Worm (Caenorhabditis elegans) whole organism, L4 larva: Measurements from ENCODE around the gene C40A11.6.

Source experiments
- R02D3.7 ChIP-seq: fragments of 150-350 bp; sonication (generic microtip); optimal IDR thresholded peaks from 3 replicates; lab custom pipeline; 2014; ENCODE audit warnings: missing biosample characterization, missing genetic modification characterization
- T20F7.1 ChIP-seq: fragments of 200-800 bp; sonication (Bioruptor generic); optimal IDR thresholded peaks from 2 replicates; lab custom pipeline; 2018; ENCODE audit warnings: mild to moderate bottlenecking, missing genetic modification characterization, missing compliant biosample characterization
- Y105C5A.15 ChIP-seq: fragments of 200-800 bp; sonication (Bioruptor generic); IDR thresholded peaks from 2 replicates; pipeline ENCODE4 v1.3.6; 2022; ENCODE audit warnings: missing genetic modification characterization, missing compliant biosample characterization
- Y48G9A.11 ChIP-seq: fragments of 200-800 bp; sonication (Bioruptor generic); IDR thresholded peaks from 2 replicates; pipeline ENCODE4 v1.3.6; 2022; ENCODE audit warnings: missing genetic modification reagents, missing genetic modification characterization, missing compliant biosample characterization
- Y5F2A.4 ChIP-seq: fragments of 200-800 bp; sonication (Bioruptor generic); optimal IDR thresholded peaks from 2 replicates; lab custom pipeline; 2018; ENCODE audit warnings: mild to moderate bottlenecking, missing genetic modification characterization, missing compliant biosample characterization
- ZK337.2 ChIP-seq: fragments of 200-800 bp; sonication (Bioruptor generic); IDR thresholded peaks from 2 replicates; pipeline ENCODE4 v1.3.6; 2022; ENCODE audit warnings: missing genetic modification reagents, missing genetic modification characterization, missing compliant biosample characterization
- ceh-20 ChIP-seq: fragments of 200-800 bp; sonication (Bioruptor generic); IDR thresholded peaks from 2 replicates; pipeline ENCODE4 v1.3.6; 2022; ENCODE audit warnings: missing genetic modification reagents, missing genetic modification characterization, missing compliant biosample characterization
- ceh-32 ChIP-seq: sonication (generic microtip); optimal IDR thresholded peaks from 2 replicates; lab custom pipeline; 2016; ENCODE audit warnings: mild to moderate bottlenecking, missing genetic modification characterization, missing compliant biosample characterization; ENCODE audit not compliant: poor library complexity
- ceh-82 ChIP-seq: sonication (generic microtip); optimal IDR thresholded peaks from 2 replicates; lab custom pipeline; 2017; ENCODE audit warnings: missing biosample characterization, missing genetic modification characterization
- cey-2 ChIP-seq: sonication (generic microtip); optimal IDR thresholded peaks from 3 replicates; lab custom pipeline; 2017; ENCODE audit warnings: missing genetic modification characterization, mild to moderate bottlenecking, missing compliant biosample characterization, antibody characterized with exemption, borderline replicate concordance; ENCODE audit not compliant: insufficient read depth
- daf-8 ChIP-seq: fragments of 200-800 bp; sonication (Bioruptor generic); IDR thresholded peaks from 2 replicates; pipeline ENCODE4 v1.3.6; 2022; ENCODE audit warnings: missing genetic modification characterization, missing compliant biosample characterization
- duxl-1 ChIP-seq: sonication (generic microtip); optimal IDR thresholded peaks from 2 replicates; lab custom pipeline; 2016; ENCODE audit warnings: mild to moderate bottlenecking, missing genetic modification characterization, moderate library complexity, missing compliant biosample characterization; ENCODE audit not compliant: poor library complexity
- egl-27 ChIP-seq: sonication (generic microtip); optimal IDR thresholded peaks from 3 replicates; lab custom pipeline; 2017; ENCODE audit warnings: missing biosample characterization, missing genetic modification reagents, missing genetic modification characterization
- gei-8 ChIP-seq: fragments of 200-800 bp; sonication (Bioruptor generic); optimal IDR thresholded peaks from 2 replicates; lab custom pipeline; 2018; ENCODE audit warnings: mild to moderate bottlenecking, missing genetic modification characterization, missing compliant biosample characterization
- hlh-30 ChIP-seq: sonication (generic microtip); optimal IDR thresholded peaks from 2 replicates; lab custom pipeline; 2017; ENCODE audit warnings: antibody characterized with exemption, mild to moderate bottlenecking, missing genetic modification characterization, missing compliant biosample characterization; ENCODE audit not compliant: insufficient read depth
- lim-7 ChIP-seq: fragments of 200-800 bp; sonication (Bioruptor generic); IDR thresholded peaks from 2 replicates; pipeline ENCODE4 v1.3.6; 2022; ENCODE audit warnings: missing genetic modification characterization, missing compliant biosample characterization
- lin-13 ChIP-seq: fragments of 150-350 bp; optimal IDR thresholded peaks from 2 replicates; lab custom pipeline; 2014; ENCODE audit warnings: missing biosample characterization, missing genetic modification reagents, missing genetic modification characterization
- lin-29 ChIP-seq: fragments of 200-800 bp; sonication (Bioruptor generic); IDR thresholded peaks from 2 replicates; pipeline ENCODE4 v1.3.6; 2022; ENCODE audit warnings: missing genetic modification reagents, missing genetic modification characterization, missing compliant biosample characterization
- lin-39 ChIP-seq: fragments of 150-350 bp; optimal IDR thresholded peaks from 2 replicates; lab custom pipeline; 2014; ENCODE audit warnings: missing biosample characterization, missing genetic modification reagents, missing genetic modification characterization
- mdt-29 ChIP-seq: fragments of 200-800 bp; sonication (Bioruptor generic); IDR thresholded peaks from 2 replicates; pipeline ENCODE4 v1.3.6; 2022; ENCODE audit warnings: missing genetic modification reagents, missing genetic modification characterization, missing compliant biosample characterization
- mes-2 ChIP-seq: sonication (generic microtip); optimal IDR thresholded peaks from 2 replicates; lab custom pipeline; 2016; ENCODE audit warnings: missing genotype, mild to moderate bottlenecking, missing genetic modification characterization, missing compliant biosample characterization; ENCODE audit not compliant: poor library complexity, severe bottlenecking
- mxl-2 ChIP-seq: fragments of 200-800 bp; sonication (Bioruptor generic); conservative IDR thresholded peaks from 2 replicates; pipeline ENCODE4 v1.3.6; 2022; ENCODE audit warnings: missing genetic modification reagents, missing genetic modification characterization, missing compliant biosample characterization
- nhr-102 ChIP-seq: sonication (generic microtip); optimal IDR thresholded peaks from 2 replicates; lab custom pipeline; 2016; ENCODE audit warnings: mild to moderate bottlenecking, missing genetic modification characterization, moderate library complexity, missing compliant biosample characterization
- nhr-237 ChIP-seq: sonication (generic microtip); optimal IDR thresholded peaks from 2 replicates; lab custom pipeline; 2017; ENCODE audit warnings: missing biosample characterization, missing genetic modification characterization
- nhr-25 ChIP-seq: sonication (generic microtip); optimal IDR thresholded peaks from 2 replicates; lab custom pipeline; 2017; ENCODE audit warnings: missing genetic modification characterization, mild to moderate bottlenecking, missing compliant biosample characterization, antibody characterized with exemption, moderate library complexity, borderline replicate concordance; ENCODE audit not compliant: insufficient read depth
- nhr-41 ChIP-seq: fragments of 200-800 bp; sonication (Bioruptor generic); IDR thresholded peaks from 2 replicates; pipeline ENCODE4 v1.3.6; 2022; ENCODE audit warnings: missing genetic modification reagents, missing genetic modification characterization, missing compliant biosample characterization
- nhr-42 ChIP-seq: fragments of 200-800 bp; sonication (Bioruptor generic); IDR thresholded peaks from 2 replicates; pipeline ENCODE4 v1.3.6; 2022; ENCODE audit warnings: missing genetic modification characterization, missing compliant biosample characterization
- nhr-48 ChIP-seq: sonication (generic microtip); optimal IDR thresholded peaks from 2 replicates; lab custom pipeline; 2016; ENCODE audit warnings: mild to moderate bottlenecking, missing genetic modification characterization, missing compliant biosample characterization
- nhr-6 ChIP-seq: fragments of 150-350 bp; optimal IDR thresholded peaks from 2 replicates; lab custom pipeline; 2014; ENCODE audit warnings: missing biosample characterization, missing genetic modification characterization
- nhr-76 ChIP-seq: fragments of 150-350 bp; optimal IDR thresholded peaks from 2 replicates; lab custom pipeline; 2014; ENCODE audit warnings: missing biosample characterization, missing genetic modification characterization
- rbr-2 ChIP-seq: sonication (generic microtip); optimal IDR thresholded peaks from 2 replicates; lab custom pipeline; 2016; ENCODE audit warnings: missing genotype, missing genetic modification characterization, missing compliant biosample characterization
- saeg-2 ChIP-seq: fragments of 200-800 bp; sonication (Bioruptor generic); IDR thresholded peaks from 2 replicates; pipeline ENCODE4 v1.3.6; 2022; ENCODE audit warnings: missing genetic modification reagents, missing genetic modification characterization, missing compliant biosample characterization
- snpc-4 ChIP-seq: fragments of 150-350 bp; optimal IDR thresholded peaks from 2 replicates; lab custom pipeline; 2014; ENCODE audit warnings: missing biosample characterization, missing genetic modification characterization
- spr-1 ChIP-seq: sonication (generic microtip); optimal IDR thresholded peaks from 2 replicates; lab custom pipeline; 2016; ENCODE audit warnings: mild to moderate bottlenecking, missing genetic modification characterization, missing compliant biosample characterization
- unc-130 ChIP-seq: sonication (generic microtip); optimal IDR thresholded peaks from 2 replicates; lab custom pipeline; 2016; ENCODE audit warnings: missing genetic modification reagents, missing genetic modification characterization, missing compliant biosample characterization
- unc-62 ChIP-seq, 3 experiments: fragments of 150-350 bp in 1 of 3; sonication (generic microtip); optimal IDR thresholded peaks in 2 of 3; peaks in 1 of 3; 1 replicate in 1 of 3; 2 replicates in 2 of 3; lab custom pipeline; 2014 to 2017; ENCODE audit warnings: missing biosample characterization in 3 of 3, missing genetic modification characterization in 3 of 3, missing genetic modification reagents in 3 of 3, missing genotype in 1 of 3
- zfp-3 ChIP-seq: fragments of 200-800 bp; sonication (Bioruptor generic); conservative IDR thresholded peaks from 2 replicates; pipeline ENCODE4 v1.3.6; 2022; ENCODE audit warnings: missing genetic modification reagents, missing genetic modification characterization, missing compliant biosample characterization
- zip-2 ChIP-seq: fragments of 150-350 bp; optimal IDR thresholded peaks from 2 replicates; lab custom pipeline; 2014; ENCODE audit warnings: missing biosample characterization, missing genetic modification characterization
- ztf-11 ChIP-seq: fragments of 150-350 bp; optimal IDR thresholded peaks from 2 replicates; lab custom pipeline; 2014; ENCODE audit warnings: missing biosample characterization, missing genetic modification characterization

The C40A11.6 gene

ce11 chrII:2146900-2147375, 1.5 kb upstream of the C40A11.6 start, which contains the start of gene C40A11.2:
C40A11.2 (plus strand) TSS chrII:2146950.
- peak in 1 of 2 experiments; percentile 52 for TF ChIP-seq unc-62 (GFP tag; optimal IDR thresholded peaks at IDR 0.05 in 1 of 2; lab: Kevin White, UChicago)
- no peak for TF ChIP-seq unc-62 (tag; optimal IDR thresholded peaks at IDR 0.05; lab: Kevin White, UChicago)
- TF ChIP-seq T20F7.1, result no peak
- no peak for TF ChIP-seq nhr-25 (tag; lab: Kevin White, UChicago)
- no peak for TF ChIP-seq lim-7

DNA sequence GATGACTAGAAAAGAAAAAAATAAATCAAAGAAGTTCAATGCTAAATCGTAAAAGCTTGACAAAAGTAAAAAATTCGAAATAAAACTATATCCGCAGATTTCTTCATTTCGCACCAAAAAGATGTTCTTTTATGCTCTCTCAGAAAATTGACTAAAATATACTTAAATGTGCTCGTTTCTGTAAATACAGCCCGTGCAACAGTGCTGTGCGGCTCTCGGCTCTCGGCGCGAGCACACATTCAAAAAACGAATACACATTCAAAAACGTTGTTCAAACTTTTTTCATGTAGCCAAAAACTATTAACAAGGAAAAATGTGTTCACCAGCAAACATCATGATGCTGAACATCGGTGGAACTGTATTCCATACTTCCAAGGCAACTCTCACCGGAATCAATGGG, 4.6 kb downstream of the C40A11.6 start, which contains the start of gene C40A11.3:
Gene C40A11.3, plus strand, starts transcription at position 301 of the 400 bp plus-strand sequence.
- TF ChIP-seq unc-62 (GFP tag; optimal IDR thresholded peaks at IDR 0.05 in 1 of 2; lab: Kevin White, UChicago), result peak in 1 of 2 experiments; percentile 50
- no peak for TF ChIP-seq unc-62 (tag; optimal IDR thresholded peaks at IDR 0.05; lab: Kevin White, UChicago)
- no peak for TF ChIP-seq ceh-82 (tag; lab: Kevin White, UChicago)

ce11 chrII:2138901-2139300, 6.6 kb downstream of the C40A11.6 start:
- no peak for TF ChIP-seq lin-13 (GFP tag; lab: Kevin White, UChicago)

ce11 chrII:2137235-2137634, 8.2 kb downstream of the C40A11.6 start, which contains the start of gene C40A11.4:
C40A11.4 (plus strand) TSS chrII:2137422.
- TF ChIP-seq mdt-29 (no peak), unc-62 (GFP tag; optimal IDR thresholded peaks at IDR 0.05 in 1 of 2; lab: Kevin White, UChicago) (no peak), unc-62 (tag; optimal IDR thresholded peaks at IDR 0.05; lab: Kevin White, UChicago) (no peak), nhr-41 (GFP tag; lab: Robert Waterston, UW) (no peak), mxl-2 (GFP tag; lab: Robert Waterston, UW) (no peak), ceh-20 (GFP tag; lab: Robert Waterston, UW) (no peak), nhr-237 (tag; lab: Kevin White, UChicago) (no peak), snpc-4 (tag; lab: Kevin White, UChicago) (no peak), nhr-76 (tag; lab: Kevin White, UChicago) (no peak), spr-1 (tag; lab: Kevin White, UChicago) (no peak), ztf-11 (tag; lab: Kevin White, UChicago) (no peak), mes-2 (tag; lab: Kevin White, UChicago) (no peak), lin-39 (no peak), rbr-2 (no peak), duxl-1 (tag; lab: Kevin White, UChicago) (no peak), cey-2 (tag; lab: Kevin White, UChicago) (no peak), Y105C5A.15 (GFP tag; lab: Robert Waterston, UW) (no peak), hlh-30 (tag; lab: Kevin White, UChicago) (no peak), Y48G9A.11 (GFP tag; lab: Robert Waterston, UW) (no peak), daf-8 (GFP tag; lab: Robert Waterston, UW) (no peak)

DNA sequence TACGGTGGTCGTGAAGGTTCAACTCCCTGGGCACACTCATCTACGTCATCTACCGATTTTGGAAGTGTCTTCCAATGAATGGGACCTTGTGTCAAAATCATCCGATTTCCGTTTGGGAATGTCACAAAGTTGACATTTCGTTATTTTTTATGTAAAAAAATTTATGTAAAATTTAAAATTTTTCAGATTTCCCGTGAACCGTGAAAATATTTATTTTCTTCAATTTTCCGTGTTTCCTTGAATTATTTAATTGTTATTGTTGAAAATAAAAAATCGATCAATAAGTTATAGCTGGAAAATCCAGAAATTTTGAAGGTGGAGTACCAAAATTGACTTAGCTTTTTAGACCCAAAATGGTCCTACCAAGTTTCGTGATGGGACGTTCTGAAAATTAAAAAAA, 9.9 kb downstream of the C40A11.6 start, which contains the start of gene hpo-7:
Gene hpo-7, minus strand, starts transcription at position 101 of the 400 bp plus-strand sequence.
- TF ChIP-seq Y5F2A.4 (GFP tag; lab: Kevin White, UChicago) (no peak), saeg-2 (GFP tag; lab: Robert Waterston, UW) (no peak), unc-62 (GFP tag; optimal IDR thresholded peaks at IDR 0.05 in 1 of 2; lab: Kevin White, UChicago) (no peak), unc-62 (tag; optimal IDR thresholded peaks at IDR 0.05; lab: Kevin White, UChicago) (no peak), ceh-32 (tag; lab: Kevin White, UChicago) (no peak), lin-29 (GFP tag; lab: Robert Waterston, UW) (no peak), zip-2 (no peak), R02D3.7 (tag; lab: Kevin White, UChicago) (no peak), nhr-42 (GFP tag; lab: Robert Waterston, UW) (no peak), rbr-2 (no peak), unc-130 (GFP tag; lab: Kevin White, UChicago) (no peak), nhr-102 (tag; lab: Kevin White, UChicago) (no peak), nhr-25 (tag; lab: Kevin White, UChicago) (no peak), gei-8 (GFP tag; lab: Kevin White, UChicago) (no peak), egl-27 (tag; lab: Kevin White, UChicago) (no peak), ZK337.2 (no peak), Y105C5A.15 (GFP tag; lab: Robert Waterston, UW) (no peak), nhr-6 (tag; lab: Kevin White, UChicago) (no peak), nhr-48 (tag; lab: Kevin White, UChicago) (no peak), zfp-3 (GFP tag; lab: Robert Waterston, UW) (no peak), daf-8 (GFP tag; lab: Robert Waterston, UW) (no peak)
- TF ChIP-seq, all 104 proteins: peak for 0
